Worm (Caenorhabditis elegans): ENCODE results near the gene icl-1.

Gene icl-1

DNA sequence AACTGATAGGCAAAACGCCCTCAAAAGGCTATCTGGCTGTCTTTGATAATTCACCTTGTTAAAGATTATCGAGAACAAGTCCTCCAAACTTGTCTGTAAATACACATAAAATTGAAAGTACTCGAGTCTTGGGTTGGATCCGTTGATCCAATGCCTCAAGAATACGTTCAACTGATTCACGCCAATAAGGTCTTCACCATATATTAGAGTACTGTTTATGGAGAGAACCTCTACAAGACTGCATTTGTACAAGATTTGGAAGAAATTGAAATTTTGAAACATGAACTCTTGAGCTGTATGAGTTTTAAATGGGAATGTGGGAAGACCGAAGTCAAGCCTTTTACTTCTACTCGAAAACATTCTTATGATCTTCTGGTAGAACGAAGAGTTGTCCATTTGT lies 4.9 kb downstream of the icl-1 start:
- TF ChIP-seq unc-98 (GFP tag; IDR thresholded peaks at IDR 0.05) (no peak), egl-13 (tag; optimal IDR thresholded peaks at IDR 0.05) (no peak), jun-1 (tag; optimal IDR thresholded peaks at IDR 0.05) (no peak), lin-39 (tag; optimal IDR thresholded peaks at IDR 0.05) (no peak), sup-37 (GFP tag; optimal IDR thresholded peaks at IDR 0.05) (no peak), tbx-2 (tag; optimal IDR thresholded peaks at IDR 0.05) (no peak), mdl-1 (tag; optimal IDR thresholded peaks at IDR 0.05) (no peak), mef-2 (tag; optimal IDR thresholded peaks at IDR 0.05) (no peak), nhr-12 (tag; optimal IDR thresholded peaks at IDR 0.05) (no peak), mep-1 (tag; optimal IDR thresholded peaks at IDR 0.05) (no peak)

DNA sequence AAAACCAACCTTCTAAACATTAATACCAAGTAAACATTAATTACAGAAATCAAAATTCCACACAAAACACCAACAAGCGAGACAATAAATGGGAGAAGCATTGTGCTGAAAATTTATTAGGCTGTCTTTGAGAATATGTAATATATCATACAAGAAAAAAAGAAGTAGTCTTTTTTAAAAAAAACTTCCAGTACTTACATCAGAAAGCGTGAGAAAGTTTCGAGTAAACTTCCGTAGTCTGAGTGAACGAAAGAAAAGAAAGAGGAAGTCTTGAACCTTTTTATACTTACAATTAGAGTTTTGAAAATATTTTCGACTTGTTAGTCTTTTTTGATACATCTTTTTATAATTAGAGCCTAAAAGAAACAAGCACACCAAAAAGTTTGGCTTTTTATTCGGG lies 8.1 kb downstream of the icl-1 start, which contains the start of gene srbc-40:
Gene srbc-40, minus strand, starts transcription at position 101 of the 400 bp plus-strand sequence.
- TF ChIP-seq Y116A8C.19 (tag; optimal IDR thresholded peaks at IDR 0.05; ENCODE audit: borderline replicate concordance) (no peak), hlh-17 (GFP tag; optimal IDR thresholded peaks at IDR 0.05; ENCODE audit: borderline replicate concordance) (no peak), mdl-1 (tag; optimal IDR thresholded peaks at IDR 0.05) (no peak), blmp-1 (tag; optimal IDR thresholded peaks at IDR 0.05) (no peak), nhr-77 (tag; optimal IDR thresholded peaks at IDR 0.05) (no peak), ceh-8 (GFP tag; optimal IDR thresholded peaks at IDR 0.05) (no peak)

DNA sequence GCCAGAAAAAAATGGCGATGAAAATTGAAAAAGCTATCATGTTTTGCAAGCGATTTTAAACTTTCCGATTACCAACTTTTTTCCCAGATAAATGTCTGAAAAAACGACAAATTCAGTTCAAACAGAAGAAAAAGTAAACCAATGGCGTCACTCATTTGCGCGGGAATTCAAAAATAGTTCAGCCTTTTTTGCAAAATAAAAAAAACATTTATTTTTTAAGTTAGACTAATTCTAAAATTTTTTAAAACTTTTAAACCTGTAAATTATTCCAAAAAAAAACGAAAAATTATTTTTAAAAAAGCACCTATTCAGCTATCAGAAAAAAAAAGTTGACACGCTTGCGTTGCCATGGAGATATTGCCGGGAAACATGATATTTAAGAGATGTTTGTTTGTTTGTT lies 14.9 kb downstream of the icl-1 start, which contains the start of gene cyp-33C11:
Gene cyp-33C11, minus strand, starts transcription at position 101 of the 400 bp plus-strand sequence.
- no peak for TF ChIP-seq unc-86 (tag; optimal IDR thresholded peaks at IDR 0.05)
- no peak for TF ChIP-seq ceh-88 (GFP tag; IDR thresholded peaks at IDR 0.05)
- TF ChIP-seq nhr-11 (tag; optimal IDR thresholded peaks at IDR 0.05) = no peak
- TF ChIP-seq ceh-82 (tag; optimal IDR thresholded peaks at IDR 0.05) = no peak
- no peak for TF ChIP-seq ceh-8 (GFP tag; optimal IDR thresholded peaks at IDR 0.05)
- TF ChIP-seq C34B4.2 (tag; optimal IDR thresholded peaks at IDR 0.05) = no peak
- TF ChIP-seq skn-1 (tag; optimal IDR thresholded peaks at IDR 0.05) = no peak
- TF ChIP-seq C16A3.4 (tag; optimal IDR thresholded peaks at IDR 0.05) = no peak
- TF ChIP-seq efl-3 (GFP tag; optimal IDR thresholded peaks at IDR 0.05) = no peak
- no peak for TF ChIP-seq alr-1 (tag; optimal IDR thresholded peaks at IDR 0.05; ENCODE audit: borderline replicate concordance)
- TF ChIP-seq hlh-17 (GFP tag; optimal IDR thresholded peaks at IDR 0.05; ENCODE audit: borderline replicate concordance) = no peak
- TF ChIP-seq nhr-85 (tag) = no peak
- TF ChIP-seq nhr-76 (tag; optimal IDR thresholded peaks at IDR 0.05) = no peak
- TF ChIP-seq dsc-1 (tag; optimal IDR thresholded peaks at IDR 0.05) = no peak
- no peak for TF ChIP-seq unc-98 (GFP tag; IDR thresholded peaks at IDR 0.05)

DNA sequence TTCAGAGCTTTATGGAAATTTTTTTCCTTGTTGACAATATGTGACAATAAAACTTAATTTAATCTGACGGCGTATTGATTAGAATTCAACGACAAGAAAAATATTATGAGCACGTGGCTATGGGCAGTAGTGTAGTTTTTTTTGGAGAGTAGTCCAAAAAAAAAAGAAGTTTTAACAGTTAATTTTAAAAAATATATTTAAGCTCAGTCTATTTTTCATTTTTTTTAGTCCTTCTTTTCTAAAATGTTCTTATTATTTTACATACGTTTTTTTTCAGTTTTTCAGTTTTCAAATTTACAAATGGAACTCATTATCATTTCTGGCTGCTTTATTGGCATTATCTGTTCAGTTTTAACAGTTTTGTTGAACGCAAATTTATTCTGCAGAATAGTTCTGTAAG lies 19.0 kb downstream of the icl-1 start, which contains the start of gene srbc-39:
Gene srbc-39, plus strand, starts transcription at position 301 of the 400 bp plus-strand sequence.
- no peak for TF ChIP-seq ces-1 (GFP tag; optimal IDR thresholded peaks at IDR 0.05)
- no peak for TF ChIP-seq C16A3.4 (tag; optimal IDR thresholded peaks at IDR 0.05)

DNA sequence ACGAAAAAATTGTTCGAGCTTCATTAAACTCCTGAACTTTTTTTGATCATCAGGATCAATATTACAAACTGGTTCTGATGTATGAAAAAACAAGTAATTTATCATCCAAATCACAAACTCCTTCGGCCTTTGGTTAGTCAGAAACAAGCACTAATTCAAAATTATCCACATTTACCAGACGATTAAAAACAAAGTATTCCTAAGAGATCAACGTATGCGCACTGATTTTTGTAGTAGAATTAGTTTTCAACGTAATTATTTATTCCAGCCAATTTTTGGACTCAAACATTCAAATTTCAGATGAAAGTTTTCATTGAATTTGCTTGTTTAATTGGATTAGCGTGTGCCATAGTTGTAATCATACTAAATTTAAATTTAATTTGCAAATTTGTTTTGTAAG lies 20.9 kb downstream of the icl-1 start, which contains the start of gene srbc-38:
Gene srbc-38, plus strand, starts transcription at position 301 of the 400 bp plus-strand sequence.
- TF ChIP-seq zag-1 (tag; optimal IDR thresholded peaks at IDR 0.05) (no peak), ztf-4 (tag; optimal IDR thresholded peaks at IDR 0.05) (no peak), unc-30 (tag; optimal IDR thresholded peaks at IDR 0.05) (no peak), alr-1 (tag; optimal IDR thresholded peaks at IDR 0.05; ENCODE audit: borderline replicate concordance) (no peak), swsn-7 (tag; optimal IDR thresholded peaks at IDR 0.05) (no peak), vab-15 (tag; optimal IDR thresholded peaks at IDR 0.05) (no peak), lsy-2 (tag; optimal IDR thresholded peaks at IDR 0.05) (no peak), lin-35 (GFP tag; optimal IDR thresholded peaks at IDR 0.05) (no peak), unc-62 (GFP tag; optimal IDR thresholded peaks at IDR 0.05) (no peak), ceh-88 (GFP tag; IDR thresholded peaks at IDR 0.05) (no peak)

All from whole organism, L1 larva.